Worm (Caenorhabditis elegans) whole organism, midembryonic: ENCODE measurements around the gene F56A11.5.

ENCODE experiments used
- T22C8.4 ChIP-seq: fragments of 200-800 bp; sonication (Bioruptor generic); IDR thresholded peaks from 2 replicates; pipeline ENCODE4 v1.3.6; 2022; ENCODE audit warnings: missing genetic modification characterization, missing compliant biosample characterization
- cog-1 ChIP-seq: sonication (generic microtip); optimal IDR thresholded peaks from 2 replicates; lab custom pipeline; 2016; ENCODE audit warnings: missing genetic modification characterization, missing compliant biosample characterization
- flt-1 ChIP-seq: fragments of 200-800 bp; sonication (Bioruptor generic); IDR thresholded peaks from 2 replicates; pipeline ENCODE4 v1.3.6; 2022; ENCODE audit warnings: missing genetic modification characterization, missing compliant biosample characterization
- klf-2 ChIP-seq: fragments of 200-800 bp; sonication (Bioruptor generic); conservative IDR thresholded peaks from 2 replicates; pipeline ENCODE4 v1.3.6; 2022; ENCODE audit warnings: missing genetic modification reagents, missing genetic modification characterization, missing compliant biosample characterization
- med-1 ChIP-seq: sonication (generic microtip); optimal IDR thresholded peaks from 2 replicates; lab custom pipeline; 2017; ENCODE audit warnings: missing genetic modification characterization, mild to moderate bottlenecking, missing compliant biosample characterization, antibody characterized with exemption, missing genetic modification reagents; ENCODE audit not compliant: insufficient read depth
- ref-1 ChIP-seq: fragments of 200-800 bp; sonication (Bioruptor generic); conservative IDR thresholded peaks from 2 replicates; pipeline ENCODE4 v1.3.6; 2022; ENCODE audit warnings: missing genetic modification reagents, missing genetic modification characterization, missing compliant biosample characterization
- tab-1 ChIP-seq: fragments of 200-800 bp; sonication (Bioruptor generic); IDR thresholded peaks from 2 replicates; pipeline ENCODE4 v1.3.6; 2022; ENCODE audit warnings: missing genetic modification characterization, missing compliant biosample characterization
- ztf-23 ChIP-seq: fragments of 200-800 bp; sonication (Bioruptor generic); IDR thresholded peaks from 2 replicates; pipeline ENCODE4 v1.3.6; 2022; ENCODE audit warnings: missing genetic modification reagents, missing genetic modification characterization, missing compliant biosample characterization
- ztf-29 ChIP-seq: fragments of 200-800 bp; sonication (Bioruptor generic); IDR thresholded peaks from 2 replicates; pipeline ENCODE4 v1.3.6; 2022; ENCODE audit warnings: missing genetic modification reagents, missing genetic modification characterization, missing compliant biosample characterization

DNA sequence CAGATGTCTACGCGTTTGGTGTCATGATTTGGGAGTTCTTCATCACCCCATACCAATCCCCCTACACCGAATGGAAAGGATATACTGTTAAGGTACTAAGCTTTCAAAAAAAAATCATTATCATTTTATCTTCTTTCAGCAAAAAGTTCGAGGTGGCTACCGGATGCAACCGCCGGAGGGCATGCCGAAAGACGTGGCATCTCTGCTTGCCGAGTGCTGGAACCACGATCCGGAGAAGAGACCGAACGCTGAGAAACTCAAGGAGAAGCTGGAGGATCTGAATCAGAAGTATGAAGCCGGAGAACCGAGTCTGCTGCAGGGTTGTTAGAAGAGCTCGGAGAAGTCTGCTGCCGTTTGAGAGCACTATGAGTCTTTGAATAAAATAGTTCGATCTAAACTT lies 24.2 kb upstream of the F56A11.5 start:
- no peak for TF ChIP-seq flt-1 (GFP tag; lab: Robert Waterston, UW)
- TF ChIP-seq klf-2 (GFP tag; lab: Robert Waterston, UW), result no peak
- TF ChIP-seq cog-1 (tag; lab: Kevin White, UChicago), result no peak
- TF ChIP-seq T22C8.4 (GFP tag; lab: Robert Waterston, UW), result no peak
- TF ChIP-seq ref-1 (GFP tag; lab: Robert Waterston, UW), result no peak
- no peak for TF ChIP-seq med-1 (GFP tag; lab: Kevin White, UChicago)
- TF ChIP-seq tab-1 (GFP tag; lab: Robert Waterston, UW), result no peak
- no peak for TF ChIP-seq ztf-29 (GFP tag; lab: Robert Waterston, UW)
- no peak for TF ChIP-seq ztf-23 (GFP tag; lab: Robert Waterston, UW)
